Worm (Caenorhabditis elegans) whole organism, mixed stage, embryonic: ENCODE data around the gene T21D12.7.

Experiments used
- blmp-1 ChIP-seq: fragments of 150-350 bp; optimal IDR thresholded peaks from 2 replicates; lab custom pipeline; 2014; ENCODE audit warnings: missing biosample characterization, missing genetic modification characterization
- elt-1 ChIP-seq: sonication (generic microtip); optimal IDR thresholded peaks from 2 replicates; lab custom pipeline; 2017; ENCODE audit warnings: missing genetic modification characterization, mild to moderate bottlenecking, missing compliant biosample characterization, antibody characterized with exemption, moderate library complexity, borderline replicate concordance; ENCODE audit not compliant: insufficient read depth
- lin-13 ChIP-seq: fragments of 150-350 bp; optimal IDR thresholded peaks from 2 replicates; lab custom pipeline; 2014; ENCODE audit warnings: missing biosample characterization, missing genetic modification characterization
- mep-1 ChIP-seq: fragments of 150-350 bp; optimal IDR thresholded peaks from 2 replicates; lab custom pipeline; 2017; ENCODE audit warnings: missing biosample characterization, missing genetic modification reagents, missing genetic modification characterization, inconsistent platforms
- nhr-76 ChIP-seq: sonication (generic microtip); optimal IDR thresholded peaks from 2 replicates; lab custom pipeline; 2017; ENCODE audit warnings: missing biosample characterization, missing genetic modification characterization
- pha-4 ChIP-seq: fragments of 150-350 bp; optimal IDR thresholded peaks from 2 replicates; lab custom pipeline; 2018; ENCODE audit warnings: missing biosample characterization, missing genetic modification reagents, missing genetic modification characterization
- ztf-11 ChIP-seq: fragments of 150-350 bp; optimal IDR thresholded peaks from 2 replicates; lab custom pipeline; 2014; ENCODE audit warnings: missing biosample characterization, missing genetic modification characterization

- TF ChIP-seq ztf-11 (tag; lab: Kevin White, UChicago) (no peak), pha-4 (tag; lab: Kevin White, UChicago) (no peak), lin-13 (tag; lab: Kevin White, UChicago) (no peak), blmp-1 (tag; lab: Kevin White, UChicago) (no peak), elt-1 (tag; lab: Kevin White, UChicago) (no peak), nhr-76 (tag; lab: Kevin White, UChicago) (no peak), mep-1 (tag; lab: Kevin White, UChicago) (no peak)
Measured at ce11 chrIV:244843-245242, 46.4 kb downstream of the T21D12.7 start, which contains the start of gene aass-1.
